Worm (Caenorhabditis elegans): Measurements from ENCODE around the gene mrps-5.
A peak's percentile ranks its signal among the peaks of the same experiment; 100 is the strongest.

Gene mrps-5

DNA sequence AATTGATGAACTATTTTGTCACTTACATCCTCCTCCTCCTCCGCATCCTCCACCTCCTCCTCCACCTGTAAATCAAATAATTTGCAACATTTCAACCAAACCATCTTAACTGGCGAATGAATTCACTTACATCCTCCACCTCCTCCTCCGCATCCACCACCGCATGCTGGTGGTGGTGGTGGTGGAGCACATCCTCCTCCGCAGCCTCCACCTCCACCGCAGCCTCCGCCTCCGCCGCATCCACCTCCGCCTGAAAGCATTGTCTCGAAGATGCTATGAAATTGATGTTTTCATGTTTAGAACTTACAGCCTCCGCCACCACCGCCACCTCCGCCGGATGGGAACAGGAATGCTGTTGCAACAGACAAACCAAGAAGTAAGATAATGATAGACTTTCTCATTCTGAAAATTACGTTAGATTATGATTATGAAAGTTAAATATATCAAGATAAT is 13.2 kb downstream of the mrps-5 start, which contains the start of gene grl-23:
TSS of gene grl-23 (minus strand) at position 403 of the 453 bp plus-strand sequence.
- TF ChIP-seq gei-17 (GFP tag; optimal IDR thresholded peaks at IDR 0.05) (no peak), egrh-3 (GFP tag; IDR thresholded peaks at IDR 0.05) (peak; percentile 87)

ce11 chrV:12579299-12579698 is 16.0 kb downstream of the mrps-5 start, which contains the start of gene E02A10.3:
E02A10.3 (plus strand) TSS chrV:12579599.
- TF ChIP-seq ZK185.1 (tag; optimal IDR thresholded peaks at IDR 0.05; ENCODE audit: poor library complexity, severe bottlenecking) (no peak), fkh-3 (tag; optimal IDR thresholded peaks at IDR 0.05) (no peak), xnd-1 (tag; optimal IDR thresholded peaks at IDR 0.05) (no peak), ztf-26 (tag; optimal IDR thresholded peaks at IDR 0.05) (no peak), ztf-18 (tag; optimal IDR thresholded peaks at IDR 0.05) (no peak), unc-62 (GFP tag; optimal IDR thresholded peaks at IDR 0.05) (no peak), lag-1 (GFP tag; IDR thresholded peaks at IDR 0.05) (no peak), B0019.2 (GFP tag; conservative IDR thresholded peaks at IDR 0.05) (no peak), unc-130 (GFP tag; optimal IDR thresholded peaks at IDR 0.05) (no peak), sea-2 (GFP tag; IDR thresholded peaks at IDR 0.05) (no peak), madf-3 (GFP tag; IDR thresholded peaks at IDR 0.05) (no peak), repo-1 (tag; optimal IDR thresholded peaks at IDR 0.05) (no peak), aptf-3 (GFP tag; IDR thresholded peaks at IDR 0.05) (no peak), mes-4 (tag; optimal IDR thresholded peaks at IDR 0.05) (no peak)

DNA sequence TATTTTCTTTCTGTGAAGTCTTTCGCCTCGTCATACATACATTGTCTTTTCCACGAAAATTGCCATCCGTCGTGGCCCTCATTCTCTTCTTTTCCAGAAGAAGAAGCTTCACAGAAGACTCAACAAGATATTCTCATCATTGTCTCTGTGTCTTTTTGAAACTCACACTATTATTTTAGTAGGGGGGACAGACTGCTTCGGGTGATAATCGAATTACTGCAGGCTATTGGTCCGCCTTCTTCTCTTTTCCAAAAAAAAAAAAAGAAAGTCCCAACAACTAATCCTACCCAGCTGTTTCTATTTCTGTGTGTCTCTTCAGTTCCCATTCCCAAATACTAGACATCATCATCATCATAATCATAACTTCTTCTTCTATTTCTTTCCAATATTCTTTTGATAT is 20.1 kb downstream of the mrps-5 start:
- TF ChIP-seq sptf-2 (GFP tag; optimal IDR thresholded peaks at IDR 0.05): no peak
- TF ChIP-seq cebp-1 (GFP tag; IDR thresholded peaks at IDR 0.05): no peak
- TF ChIP-seq cebp-1 (tag; optimal IDR thresholded peaks at IDR 0.05): no peak
- TF ChIP-seq ztf-18 (tag; optimal IDR thresholded peaks at IDR 0.05): no peak
- no peak for TF ChIP-seq Y79H2A.3 (GFP tag; conservative IDR thresholded peaks at IDR 0.05)
- TF ChIP-seq C17E4.6 (GFP tag; IDR thresholded peaks at IDR 0.05): no peak
- TF ChIP-seq attf-6 (GFP tag; IDR thresholded peaks at IDR 0.05): no peak
- no peak for TF ChIP-seq ceh-79 (tag; optimal IDR thresholded peaks at IDR 0.05)
- no peak for TF ChIP-seq tbp1 (GFP tag; optimal IDR thresholded peaks at IDR 0.05)
- no peak for TF ChIP-seq nfya-1 (tag; optimal IDR thresholded peaks at IDR 0.05; ENCODE audit: borderline replicate concordance, insufficient read depth)

DNA sequence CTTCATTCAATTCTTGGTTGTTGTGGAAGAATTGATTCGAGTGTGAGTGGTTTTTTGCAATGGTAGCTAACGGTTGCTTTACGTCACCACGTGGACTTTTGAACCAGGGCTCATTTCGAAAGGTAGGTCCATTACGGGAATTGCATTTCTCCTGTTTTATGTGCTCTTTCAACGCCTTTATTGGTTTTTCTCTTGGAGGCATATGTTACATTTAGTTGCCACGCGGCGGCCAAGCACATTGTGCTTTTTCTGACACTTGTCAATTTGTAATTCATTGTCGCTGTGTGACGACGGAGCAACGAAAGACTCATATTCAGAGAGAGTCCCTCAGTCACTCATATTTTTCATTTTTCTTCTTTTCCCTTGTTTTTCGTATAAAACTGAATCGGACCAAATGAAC is 21.5 kb downstream of the mrps-5 start:
- TF ChIP-seq nhr-120 (GFP tag; IDR thresholded peaks at IDR 0.05): no peak
- no peak for TF ChIP-seq mcd-1 (GFP tag; IDR thresholded peaks at IDR 0.05)
- TF ChIP-seq ztf-26 (tag; optimal IDR thresholded peaks at IDR 0.05): no peak
- TF ChIP-seq Y67H2A.10 (GFP tag; conservative IDR thresholded peaks at IDR 0.05): no peak
- TF ChIP-seq ztf-25 (GFP tag; IDR thresholded peaks at IDR 0.05): no peak
- TF ChIP-seq B0019.2 (GFP tag; conservative IDR thresholded peaks at IDR 0.05): no peak
- no peak for TF ChIP-seq snpc-1.3 (tag; optimal IDR thresholded peaks at IDR 0.05; ENCODE audit: insufficient read depth)
- no peak for TF ChIP-seq let-607 (tag; optimal IDR thresholded peaks at IDR 0.05)
- no peak for TF ChIP-seq sea-2 (GFP tag; IDR thresholded peaks at IDR 0.05)

ce11 chrV:12586793-12587192 is 23.5 kb downstream of the mrps-5 start:
- TF ChIP-seq F49E8.2 (tag; optimal IDR thresholded peaks at IDR 0.05; ENCODE audit: insufficient read depth) (no peak), pbrm-1 (GFP tag; IDR thresholded peaks at IDR 0.05) (no peak), B0035.1 (tag; optimal IDR thresholded peaks at IDR 0.05) (no peak), tbp1 (GFP tag; optimal IDR thresholded peaks at IDR 0.05) (no peak), lin-54 (GFP tag; optimal IDR thresholded peaks at IDR 0.05) (no peak)
